Fruit fly (Drosophila melanogaster): Measurements from ENCODE around the gene mys.

- TF ChIP-seq Sox102F (GFP tag; optimal IDR thresholded peaks at IDR 0.05) (no peak), CG7368 (GFP tag; optimal IDR thresholded peaks at IDR 0.05) (no peak), esn (GFP tag; optimal IDR thresholded peaks at IDR 0.05) (no peak), spab (GFP tag; optimal IDR thresholded peaks at IDR 0.05) (no peak), cyc (GFP tag; optimal IDR thresholded peaks at IDR 0.05) (no peak), CG16779 (tag; optimal IDR thresholded peaks at IDR 0.05) (no peak), ss (GFP tag; optimal IDR thresholded peaks at IDR 0.05) (no peak), fkh (GFP tag; optimal IDR thresholded peaks at IDR 0.05) (no peak), fd59A (GFP tag; optimal IDR thresholded peaks at IDR 0.05) (no peak), Eip78C (GFP tag) (no peak), CG6792 (GFP tag; optimal IDR thresholded peaks at IDR 0.05) (no peak), CG10631 (GFP tag; optimal IDR thresholded peaks at IDR 0.05) (no peak), Gug (GFP tag; IDR thresholded peaks at IDR 0.05) (no peak)
These were observed 46.5 kb downstream of the mys start for dm6 chrX:8107936-8108335.

Data from whole organism, prepupa.